Fruit fly (Drosophila melanogaster) whole organism, wandering third instar larva: ENCODE results near the gene Cog8.

Source experiments
- Abd-B ChIP-seq: fragments of >200 bp; optimal IDR thresholded peaks from 2 replicates; lab custom pipeline; 2017; ENCODE audit warnings: missing biosample characterization, missing genetic modification characterization
- CG32264 ChIP-seq: fragments of 200-800 bp; sonication (Bioruptor generic); optimal IDR thresholded peaks from 2 replicates; lab custom pipeline; 2016; ENCODE audit warnings: missing biosample characterization, missing genetic modification characterization
- CG9705 ChIP-seq: fragments of 200-800 bp; sonication (Bioruptor generic); optimal IDR thresholded peaks from 2 replicates; lab custom pipeline; 2018; ENCODE audit warnings: missing biosample characterization, mild to moderate bottlenecking, missing genetic modification characterization
- CrebA ChIP-seq: fragments of 200-800 bp; sonication (Bioruptor generic); optimal IDR thresholded peaks from 2 replicates; lab custom pipeline; 2016; ENCODE audit warnings: missing biosample characterization, mild to moderate bottlenecking, missing genetic modification characterization, borderline replicate concordance
- Dfd ChIP-seq: fragments of >200 bp; optimal IDR thresholded peaks from 2 replicates; lab custom pipeline; 2017; ENCODE audit warnings: missing biosample characterization, missing genetic modification characterization
- Dif ChIP-seq: fragments of 200-275, 200-300 bp; sonication (Bioruptor generic); optimal IDR thresholded peaks from 2 replicates; lab custom pipeline; 2018; ENCODE audit warnings: missing biosample characterization, missing genetic modification characterization; ENCODE audit not compliant: partially characterized antibody
- GATAd ChIP-seq: sonication (Bioruptor generic); optimal IDR thresholded peaks from 2 replicates; lab custom pipeline; 2016; ENCODE audit warnings: missing biosample characterization, missing genetic modification characterization
- Hnf4 ChIP-seq: fragments of 200-800 bp; sonication (Bioruptor generic); optimal IDR thresholded peaks from 2 replicates; lab custom pipeline; 2016; ENCODE audit warnings: missing biosample characterization, mild to moderate bottlenecking, missing genetic modification characterization
- Hr78 ChIP-seq: fragments of >200 bp; optimal IDR thresholded peaks from 2 replicates; lab custom pipeline; 2017; ENCODE audit warnings: missing biosample characterization, missing genetic modification characterization
- Hr83 ChIP-seq: fragments of 200-300 bp; sonication (Bioruptor generic); optimal IDR thresholded peaks from 2 replicates; lab custom pipeline; 2016; ENCODE audit warnings: missing biosample characterization, mild to moderate bottlenecking, missing genetic modification characterization, moderate library complexity; ENCODE audit not compliant: poor library complexity, severe bottlenecking
- Jra ChIP-seq: sonication (Bioruptor generic); optimal IDR thresholded peaks from 2 replicates; lab custom pipeline; 2016; ENCODE audit warnings: missing biosample characterization, missing genetic modification characterization
- Mio ChIP-seq: sonication (Bioruptor generic); optimal IDR thresholded peaks from 2 replicates; lab custom pipeline; 2016; ENCODE audit warnings: missing biosample characterization, missing genetic modification characterization
- Myc ChIP-seq: fragments of >200 bp; optimal IDR thresholded peaks from 2 replicates; lab custom pipeline; 2017
- N ChIP-seq: fragments of >200 bp; optimal IDR thresholded peaks from 2 replicates; lab custom pipeline; 2018; ENCODE audit warnings: missing biosample characterization, missing external identifiers, missing genetic modification characterization
- OdsH ChIP-seq: fragments of 200-800 bp; sonication (Bioruptor generic); optimal IDR thresholded peaks from 2 replicates; lab custom pipeline; 2016; ENCODE audit warnings: missing biosample characterization, mild to moderate bottlenecking, missing genetic modification characterization
- Rel ChIP-seq, 2 experiments: fragments of 200-800 bp; sonication (Bioruptor generic) in 1 of 2; optimal IDR thresholded peaks; 2 replicates in 1 of 2; 3 replicates in 1 of 2; lab custom pipeline; 2016 to 2019; ENCODE audit warnings: mild to moderate bottlenecking in 2 of 2, missing biosample characterization in 2 of 2, missing genetic modification characterization in 2 of 2, moderate library complexity in 1 of 2
- Sp1 ChIP-seq: fragments of 200-800 bp; sonication (Bioruptor generic); optimal IDR thresholded peaks from 3 replicates; lab custom pipeline; 2019; ENCODE audit warnings: missing biosample characterization, mild to moderate bottlenecking, missing genetic modification characterization, moderate library complexity
- Vsx2 ChIP-seq: fragments of 200-300, 225-300 bp; sonication (Bioruptor generic); optimal IDR thresholded peaks from 2 replicates; lab custom pipeline; 2018; ENCODE audit warnings: missing biosample characterization, missing genetic modification characterization; ENCODE audit not compliant: partially characterized antibody
- br ChIP-seq: fragments of 200-800 bp; sonication (Bioruptor generic); optimal IDR thresholded peaks from 2 replicates; lab custom pipeline; 2016; ENCODE audit warnings: missing biosample characterization, missing genetic modification characterization
- brk ChIP-seq: fragments of 200-800 bp; sonication (Bioruptor generic); optimal IDR thresholded peaks from 2 replicates; lab custom pipeline; 2016; ENCODE audit warnings: missing biosample characterization, mild to moderate bottlenecking, missing genetic modification characterization
- dl ChIP-seq, 2 experiments: fragments of 175-275, 200-275 bp in 1 of 2; fragments of 200-275 bp in 1 of 2; sonication (Bioruptor generic); optimal IDR thresholded peaks; lab custom pipeline; 2018; ENCODE audit warnings: mild to moderate bottlenecking in 2 of 2, missing biosample characterization in 2 of 2, missing genetic modification characterization in 2 of 2, moderate library complexity in 2 of 2; ENCODE audit not compliant: partially characterized antibody in 2 of 2, insufficient read depth in 1 of 2
- dmrt93B ChIP-seq: fragments of 200-800 bp; sonication (Bioruptor generic); optimal IDR thresholded peaks from 2 replicates; lab custom pipeline; 2018; ENCODE audit warnings: missing biosample characterization, mild to moderate bottlenecking, missing genetic modification characterization
- dsf ChIP-seq: sonication (Bioruptor generic); optimal IDR thresholded peaks from 2 replicates; lab custom pipeline; 2016; ENCODE audit warnings: missing biosample characterization, missing genetic modification characterization, borderline replicate concordance
- ey ChIP-seq: fragments of 200-800 bp; sonication (Bioruptor generic); optimal IDR thresholded peaks from 2 replicates; lab custom pipeline; 2016; ENCODE audit warnings: missing biosample characterization, missing genetic modification characterization
- foxo ChIP-seq, 2 experiments: fragments of 200-800 bp; sonication (Bioruptor generic); optimal IDR thresholded peaks; 2 replicates in 1 of 2; 3 replicates in 1 of 2; lab custom pipeline; 2016 to 2017; ENCODE audit warnings: missing biosample characterization in 2 of 2, missing genetic modification characterization in 2 of 2
- fru ChIP-seq: fragments of 200-800 bp; sonication (Bioruptor generic); optimal IDR thresholded peaks from 3 replicates; lab custom pipeline; 2016; ENCODE audit warnings: missing biosample characterization, mild to moderate bottlenecking, missing genetic modification characterization
- h ChIP-seq: fragments of 200-800 bp; sonication (Bioruptor generic); optimal IDR thresholded peaks from 3 replicates; lab custom pipeline; 2016; ENCODE audit warnings: missing biosample characterization, mild to moderate bottlenecking, missing genetic modification characterization
- jim ChIP-seq: fragments of 175-275, 200-325 bp; sonication (Bioruptor generic); optimal IDR thresholded peaks from 2 replicates; lab custom pipeline; 2016; ENCODE audit warnings: missing biosample characterization, mild to moderate bottlenecking, missing genetic modification characterization
- lola ChIP-seq: fragments of >200 bp; optimal IDR thresholded peaks from 2 replicates; lab custom pipeline; 2017; ENCODE audit warnings: missing biosample characterization, missing genetic modification characterization
- pan ChIP-seq: fragments of >200 bp; optimal IDR thresholded peaks from 2 replicates; lab custom pipeline; 2017
- psq ChIP-seq: fragments of 200-800 bp; sonication (Bioruptor generic); optimal IDR thresholded peaks from 3 replicates; lab custom pipeline; 2017; ENCODE audit warnings: missing biosample characterization, mild to moderate bottlenecking, missing genetic modification characterization, moderate library complexity
- rgr ChIP-seq: fragments of 200-800 bp; sonication (Bioruptor generic); optimal IDR thresholded peaks from 3 replicates; lab custom pipeline; 2016; ENCODE audit warnings: missing biosample characterization, mild to moderate bottlenecking, missing genetic modification characterization
- sage ChIP-seq: fragments of 200-800 bp; sonication (Bioruptor generic); optimal IDR thresholded peaks from 2 replicates; lab custom pipeline; 2016; ENCODE audit warnings: missing biosample characterization, mild to moderate bottlenecking, missing genetic modification characterization
- sv ChIP-seq: fragments of 200-800 bp; sonication (Bioruptor generic); optimal IDR thresholded peaks from 3 replicates; lab custom pipeline; 2016; ENCODE audit warnings: missing biosample characterization, missing genetic modification characterization
- usp ChIP-seq: fragments of >200 bp; optimal IDR thresholded peaks from 2 replicates; lab custom pipeline; 2017; ENCODE audit warnings: missing biosample characterization, missing genetic modification characterization
- woc ChIP-seq: sonication (Bioruptor generic); optimal IDR thresholded peaks from 2 replicates; lab custom pipeline; 2016; ENCODE audit warnings: missing biosample characterization, mild to moderate bottlenecking, missing genetic modification characterization

Gene Cog8

dm6 chr2L:11471979-11472514 lies 26.7 kb downstream of the Cog8 start:
- TF ChIP-seq Abd-B (GFP tag; lab: Kevin White, UChicago) (no peak), Dfd (GFP tag; lab: Kevin White, UChicago) (no peak), jim (no peak), lola (no peak), sv (no peak), ey (GFP tag; lab: Kevin White, UChicago) (no peak), dl (GFP tag; optimal IDR thresholded peaks at IDR 0.05; lab: Kevin White, UChicago; ENCODE audit: insufficient read depth in 1 of 2, partially characterized antibody in 2 of 2) (no peak), Jra (GFP tag; lab: Kevin White, UChicago) (no peak), woc (GFP tag; lab: Kevin White, UChicago) (no peak), CG32264 (no peak), h (GFP tag; lab: Kevin White, UChicago) (no peak), Myc (lab: Kevin White, UChicago) (no peak), N (GFP tag; lab: Kevin White, UChicago) (no peak), Hnf4 (no peak), Vsx2 (no peak), dmrt93B (GFP tag; lab: Kevin White, UChicago) (no peak), sage (no peak), CrebA (GFP tag; lab: Kevin White, UChicago) (no peak)

dm6 chr2L:11469973-11470372 lies 28.8 kb downstream of the Cog8 start:
- TF ChIP-seq brk (GFP tag; lab: Kevin White, UChicago) (no peak), Jra (GFP tag; lab: Kevin White, UChicago) (no peak), Dif (GFP tag; lab: Kevin White, UChicago) (no peak), foxo (GFP tag; optimal IDR thresholded peaks at IDR 0.05; lab: Kevin White, UChicago) (no peak), CG9705 (no peak), dl (GFP tag; optimal IDR thresholded peaks at IDR 0.05; lab: Kevin White, UChicago; ENCODE audit: insufficient read depth in 1 of 2, partially characterized antibody in 2 of 2) (no peak), h (GFP tag; lab: Kevin White, UChicago) (no peak), Hr83 (GFP tag; lab: Kevin White, UChicago) (no peak), Abd-B (GFP tag; lab: Kevin White, UChicago) (no peak), Hr78 (GFP tag; lab: Kevin White, UChicago) (no peak), GATAd (GFP tag; lab: Kevin White, UChicago) (no peak)
- TF ChIP-seq, all 38 proteins: peak for 0

- TF ChIP-seq Hr78 (GFP tag; lab: Kevin White, UChicago) (no peak), Dif (GFP tag; lab: Kevin White, UChicago) (no peak), h (GFP tag; lab: Kevin White, UChicago) (no peak), Dfd (GFP tag; lab: Kevin White, UChicago) (no peak), OdsH (GFP tag; lab: Kevin White, UChicago) (no peak), GATAd (GFP tag; lab: Kevin White, UChicago) (no peak), CG9705 (no peak), Sp1 (GFP tag; lab: Kevin White, UChicago) (no peak), psq (no peak), sage (no peak), lola (no peak), Hr83 (GFP tag; lab: Kevin White, UChicago) (no peak), woc (GFP tag; lab: Kevin White, UChicago) (no peak), Mio (GFP tag; lab: Kevin White, UChicago) (no peak), Rel (GFP tag; optimal IDR thresholded peaks at IDR 0.05; lab: Kevin White, UChicago) (no peak), Rel (tag; optimal IDR thresholded peaks at IDR 0.05; lab: Kevin White, UChicago) (no peak), dsf (GFP tag; lab: Kevin White, UChicago) (no peak), usp (GFP tag; lab: Kevin White, UChicago) (no peak), pan (lab: Kevin White, UChicago) (no peak)
Measured at dm6 chr2L:11468082-11468481, 30.7 kb downstream of the Cog8 start.

- TF ChIP-seq Hr78 (GFP tag; lab: Kevin White, UChicago) (no peak), foxo (GFP tag; optimal IDR thresholded peaks at IDR 0.05; lab: Kevin White, UChicago) (no peak), dsf (GFP tag; lab: Kevin White, UChicago) (no peak), fru (GFP tag; lab: Kevin White, UChicago) (no peak), woc (GFP tag; lab: Kevin White, UChicago) (no peak), Dfd (GFP tag; lab: Kevin White, UChicago) (no peak), br (GFP tag; lab: Kevin White, UChicago) (no peak), CrebA (GFP tag; lab: Kevin White, UChicago) (no peak), rgr (no peak)
Measured at dm6 chr2L:11456667-11457222, 42.0 kb downstream of the Cog8 start.
